Fruit fly (Drosophila melanogaster) Kc167 (cell line): ENCODE data around the gene hbt.

Source experiments
- Myc ChIP-seq: fragments of >200 bp; optimal IDR thresholded peaks from 2 replicates; lab custom pipeline; 2017; ENCODE audit warnings: missing external identifiers
- Sin3A ChIP-seq: fragments of >200 bp; optimal IDR thresholded peaks from 2 replicates; lab custom pipeline; 2018; ENCODE audit warnings: missing external identifiers
- h ChIP-seq: fragments of >200 bp; optimal IDR thresholded peaks from 3 replicates; lab custom pipeline; 2018; ENCODE audit warnings: missing external identifiers
- insv ChIP-seq: fragments of >200 bp; optimal IDR thresholded peaks from 3 replicates; lab custom pipeline; 2018; ENCODE audit warnings: missing external identifiers
- psq ChIP-seq: fragments of >200 bp; optimal IDR thresholded peaks from 2 replicates; lab custom pipeline; 2017; ENCODE audit warnings: missing external identifiers
- ttk ChIP-seq: sonication (Bioruptor generic); optimal IDR thresholded peaks from 2 replicates; lab custom pipeline; 2017; ENCODE audit warnings: missing external identifiers

Gene hbt

dm6 chr2L:13291960-13292487 is 38.9 kb downstream of the hbt start:
- no peak for TF ChIP-seq ttk (lab: Kevin White, UChicago)
- TF ChIP-seq Sin3A (lab: Kevin White, UChicago), result no peak
- no peak for TF ChIP-seq insv (lab: Kevin White, UChicago)
- TF ChIP-seq h (lab: Kevin White, UChicago), result no peak
- no peak for TF ChIP-seq psq (lab: Kevin White, UChicago)
- no peak for TF ChIP-seq Myc (lab: Kevin White, UChicago)

dm6 chr2L:13291066-13291434 is 39.9 kb downstream of the hbt start:
- TF ChIP-seq insv (lab: Kevin White, UChicago), result no peak
- no peak for TF ChIP-seq Sin3A (lab: Kevin White, UChicago)
- TF ChIP-seq Myc (lab: Kevin White, UChicago), result no peak
- no peak for TF ChIP-seq psq (lab: Kevin White, UChicago)
- TF ChIP-seq h (lab: Kevin White, UChicago), result no peak
- no peak for TF ChIP-seq ttk (lab: Kevin White, UChicago)

- no peak for TF ChIP-seq Myc (lab: Kevin White, UChicago)
- TF ChIP-seq psq (lab: Kevin White, UChicago), result no peak
- no peak for TF ChIP-seq insv (lab: Kevin White, UChicago)
- TF ChIP-seq ttk (lab: Kevin White, UChicago), result no peak
- no peak for TF ChIP-seq Sin3A (lab: Kevin White, UChicago)
- TF ChIP-seq h (lab: Kevin White, UChicago), result no peak
These were observed 40.5 kb downstream of the hbt start for dm6 chr2L:13290276-13291065.

dm6 chr2L:13289689-13290088 is 41.2 kb downstream of the hbt start, which contains the start of gene CG31729:
Gene CG31729 (plus strand): TSS chr2L:13289997.
- TF ChIP-seq h (lab: Kevin White, UChicago), result no peak
- TF ChIP-seq insv (lab: Kevin White, UChicago), result no peak
- TF ChIP-seq psq (lab: Kevin White, UChicago), result no peak
- no peak for TF ChIP-seq ttk (lab: Kevin White, UChicago)
- TF ChIP-seq Myc (lab: Kevin White, UChicago), result no peak
- TF ChIP-seq Sin3A (lab: Kevin White, UChicago), result no peak

- TF ChIP-seq insv (lab: Kevin White, UChicago) (no peak), ttk (lab: Kevin White, UChicago) (no peak), psq (lab: Kevin White, UChicago) (no peak), Myc (lab: Kevin White, UChicago) (no peak), h (lab: Kevin White, UChicago) (no peak), Sin3A (lab: Kevin White, UChicago) (no peak)
These were observed 44.5 kb downstream of the hbt start, which contains the start of the genes Drep4 and Uvrag for dm6 chr2L:13286456-13286855. Gene Drep4 (minus strand): TSS chr2L:13286462. Gene Uvrag (plus strand): TSS chr2L:13286777.

dm6 chr2L:13285791-13286190 is 45.1 kb downstream of the hbt start:
- no peak for TF ChIP-seq Myc (lab: Kevin White, UChicago)
- TF ChIP-seq insv (lab: Kevin White, UChicago), result no peak
- no peak for TF ChIP-seq psq (lab: Kevin White, UChicago)
- no peak for TF ChIP-seq ttk (lab: Kevin White, UChicago)
- TF ChIP-seq Sin3A (lab: Kevin White, UChicago), result no peak
- no peak for TF ChIP-seq h (lab: Kevin White, UChicago)

- TF ChIP-seq psq (lab: Kevin White, UChicago) (no peak), insv (lab: Kevin White, UChicago) (no peak), ttk (lab: Kevin White, UChicago) (no peak)
These were observed 58.4 kb downstream of the hbt start for dm6 chr2L:13272541-13272940.

dm6 chr2L:13268040-13268652 is 62.8 kb downstream of the hbt start:
- TF ChIP-seq h (lab: Kevin White, UChicago) (no peak), ttk (lab: Kevin White, UChicago) (no peak), Myc (lab: Kevin White, UChicago) (no peak), psq (lab: Kevin White, UChicago) (no peak), insv (lab: Kevin White, UChicago) (no peak)

dm6 chr2L:13266627-13267026 is 64.3 kb downstream of the hbt start:
- no peak for TF ChIP-seq ttk (lab: Kevin White, UChicago)
- TF ChIP-seq Myc (lab: Kevin White, UChicago), result no peak

dm6 chr2L:13265776-13266175 is 65.1 kb downstream of the hbt start, which contains the start of gene CG31848:
Gene CG31848 (minus strand): TSS chr2L:13265876.
- TF ChIP-seq Myc (lab: Kevin White, UChicago) (no peak), psq (lab: Kevin White, UChicago) (no peak), Sin3A (lab: Kevin White, UChicago) (no peak), insv (lab: Kevin White, UChicago) (no peak), h (lab: Kevin White, UChicago) (no peak), ttk (lab: Kevin White, UChicago) (no peak)

dm6 chr2L:13260740-13261139 is 70.2 kb downstream of the hbt start, which contains the start of gene CG44085:
Gene CG44085 (plus strand): TSS chr2L:13261008.
- TF ChIP-seq ttk (lab: Kevin White, UChicago), result no peak
- no peak for TF ChIP-seq Sin3A (lab: Kevin White, UChicago)
- TF ChIP-seq insv (lab: Kevin White, UChicago), result no peak
- TF ChIP-seq psq (lab: Kevin White, UChicago), result no peak
- no peak for TF ChIP-seq Myc (lab: Kevin White, UChicago)
- TF ChIP-seq h (lab: Kevin White, UChicago), result no peak
